Fruit fly (Drosophila melanogaster): Measurements from ENCODE around the gene lmgA.
A peak's percentile ranks its signal among the peaks of the same experiment; 100 is the strongest.

Gene lmgA

DNA sequence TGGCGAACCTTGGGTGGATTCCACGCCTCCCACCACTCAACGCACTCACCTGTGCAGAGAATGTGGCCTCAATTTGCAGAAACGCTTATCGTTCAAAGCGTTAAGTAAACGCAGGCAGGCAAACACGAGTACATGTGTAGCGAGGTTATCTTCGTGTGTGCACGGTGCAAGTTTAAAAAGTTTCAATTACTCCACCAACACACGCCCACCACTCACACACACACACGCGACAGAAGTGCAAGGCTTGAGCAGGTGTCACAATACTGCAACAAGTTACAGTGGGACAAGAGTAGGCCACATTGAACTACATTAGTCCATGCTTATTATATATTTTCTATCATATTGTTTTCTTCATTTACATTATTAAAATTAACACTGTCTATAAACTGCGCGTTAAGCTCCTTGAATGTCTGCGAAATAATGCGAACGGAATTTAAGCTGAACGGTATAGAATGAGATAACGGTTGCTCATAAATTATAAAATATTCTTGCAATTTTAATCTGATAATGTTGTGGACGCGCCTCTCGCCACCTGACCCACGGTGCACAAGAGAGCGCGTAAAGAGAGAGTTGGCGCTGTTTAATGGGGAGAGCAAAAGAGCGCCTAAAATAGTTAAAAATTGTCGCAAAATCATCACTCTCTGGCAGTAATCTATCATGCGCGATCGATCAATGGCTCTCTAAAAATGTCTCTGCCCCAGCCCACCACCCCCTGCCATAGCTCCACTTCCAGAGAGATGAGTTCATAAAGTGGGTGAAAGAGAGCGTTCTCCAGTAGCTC lies 6.3 kb upstream of the lmgA start (continued):
- TF ChIP-seq CG15479 (GFP tag; optimal IDR thresholded peaks at IDR 0.05) = no peak
- TF ChIP-seq pum (GFP tag; optimal IDR thresholded peaks at IDR 0.05) = peak; percentile 85
- peak; percentile 93 for TF ChIP-seq CG1602 (GFP tag; optimal IDR thresholded peaks at IDR 0.05)
- TF ChIP-seq sim (GFP tag; IDR thresholded peaks at IDR 0.05) = peak; percentile 89
- TF ChIP-seq CG17829 (tag; optimal IDR thresholded peaks at IDR 0.05) = peak; percentile 96
- peak; percentile 84 to 90 for TF ChIP-seq chif (GFP tag; optimal IDR thresholded peaks at IDR 0.05)
- TF ChIP-seq CG13296 (GFP tag; optimal IDR thresholded peaks at IDR 0.05) = peak; percentile 93
- peak; percentile 77 for TF ChIP-seq Mes4 (GFP tag; optimal IDR thresholded peaks at IDR 0.05)
- TF ChIP-seq Taf1 (GFP tag; IDR thresholded peaks at IDR 0.05) = peak; percentile 67; the same call in 1 of the 2 replicates
- peak; percentile 95 for TF ChIP-seq grau (tag; optimal IDR thresholded peaks at IDR 0.05)
- peak; percentile 77 for TF ChIP-seq CG13775 (GFP tag; optimal IDR thresholded peaks at IDR 0.05)
- TF ChIP-seq Hand (GFP tag; optimal IDR thresholded peaks at IDR 0.05) = peak; percentile 57
- TF ChIP-seq CG42726 (GFP tag; IDR thresholded peaks at IDR 0.05; ENCODE audit: partially characterized antibody) = no peak
- TF ChIP-seq CG1792 (GFP tag; optimal IDR thresholded peaks at IDR 0.05) = peak; percentile 40
- TF ChIP-seq CG14860 (GFP tag; IDR thresholded peaks at IDR 0.05; ENCODE audit: partially characterized antibody) = peak; percentile 72
- TF ChIP-seq CkIIα-i1 (GFP tag; IDR thresholded peaks at IDR 0.05) = peak; percentile 65; the same call in 1 of the 2 replicates
- peak; percentile 87; the same call in 1 of the 2 replicates for TF ChIP-seq Lim3 (GFP tag; IDR thresholded peaks at IDR 0.05)
- TF ChIP-seq bigmax (GFP tag; optimal IDR thresholded peaks at IDR 0.05) = peak; percentile 48
- peak; percentile 97 for TF ChIP-seq crol (GFP tag; IDR thresholded peaks at IDR 0.05)
- peak; percentile 97 for TF ChIP-seq CG7839 (tag; optimal IDR thresholded peaks at IDR 0.05)
- TF ChIP-seq ash1 (GFP tag; optimal IDR thresholded peaks at IDR 0.05) = no peak
- peak; percentile 90 for TF ChIP-seq lab (GFP tag; optimal IDR thresholded peaks at IDR 0.05)
- TF ChIP-seq Dp (GFP tag; optimal IDR thresholded peaks at IDR 0.05) = peak; percentile 5
- no peak for TF ChIP-seq CG2129 (GFP tag; IDR thresholded peaks at IDR 0.05; ENCODE audit: partially characterized antibody)
- TF ChIP-seq CG31224 (GFP tag; IDR thresholded peaks at IDR 0.05) = peak; percentile 62
- TF ChIP-seq unc-4 (GFP tag; IDR thresholded peaks at IDR 0.05; ENCODE audit: partially characterized antibody) = peak; percentile 34
- TF ChIP-seq CG3163 (GFP tag; optimal IDR thresholded peaks at IDR 0.05) = peak; percentile 91
- TF ChIP-seq GATAe (GFP tag; conservative IDR thresholded peaks at IDR 0.05) = 0 out of 2 replicates have a peak, but pooled peaks have one; percentile 8
- TF ChIP-seq ken (GFP tag; IDR thresholded peaks at IDR 0.05) = peak; percentile 93
- peak; percentile 73 for TF ChIP-seq Hey (tag; optimal IDR thresholded peaks at IDR 0.05)
- peak; percentile 90; the same call in 3 of the 4 replicates for TF ChIP-seq chinmo (GFP tag; IDR thresholded peaks at IDR 0.05; ENCODE audit: partially characterized antibody)
- TF ChIP-seq Drgx (GFP tag; IDR thresholded peaks at IDR 0.05) = peak; percentile 97
- TF ChIP-seq C15 (GFP tag; IDR thresholded peaks at IDR 0.05) = peak; percentile 68; the same call in 1 of the 3 replicates
- peak; percentile 89 for TF ChIP-seq CG2202 (tag; optimal IDR thresholded peaks at IDR 0.05)
- TF ChIP-seq dysf (GFP tag; IDR thresholded peaks at IDR 0.05) = peak; percentile 95
- TF ChIP-seq Ada2b (GFP tag; IDR thresholded peaks at IDR 0.05) = peak; percentile 93
- peak; percentile 25; the same call in 1 of the 2 replicates for TF ChIP-seq rib (GFP tag; IDR thresholded peaks at IDR 0.05)
- TF ChIP-seq lmd (GFP tag; IDR thresholded peaks at IDR 0.05) = peak; percentile 95
- no peak; the same call in 1 of the 2 replicates for TF ChIP-seq bbx (GFP tag; IDR thresholded peaks at IDR 0.05; ENCODE audit: partially characterized antibody)
- no peak for TF ChIP-seq hkb (optimal IDR thresholded peaks at IDR 0.05)
- TF ChIP-seq hkb (GFP tag; IDR thresholded peaks at IDR 0.05) = peak; percentile 98
- peak; percentile 91 for TF ChIP-seq CG15011 (GFP tag; optimal IDR thresholded peaks at IDR 0.05)
- no peak; the same call in 2 of the 3 replicates for TF ChIP-seq CG6791 (GFP tag; IDR thresholded peaks at IDR 0.05; ENCODE audit: partially characterized antibody)
- TF ChIP-seq exex (tag; optimal IDR thresholded peaks at IDR 0.05) = no peak
- peak; percentile 96 for TF ChIP-seq PHDP (tag; optimal IDR thresholded peaks at IDR 0.05)
- no peak for TF ChIP-seq pan (optimal IDR thresholded peaks at IDR 0.05)
- peak in 1 of 2 experiments; percentile 96 for TF ChIP-seq pan (GFP tag; optimal IDR thresholded peaks at IDR 0.05 in 1 of 2, IDR thresholded peaks at IDR 0.05 in 1 of 2)
- peak; percentile 45 for TF ChIP-seq Dbx (GFP tag; IDR thresholded peaks at IDR 0.05)
- peak; percentile 46 for TF ChIP-seq Bteb2 (GFP tag; optimal IDR thresholded peaks at IDR 0.05)
